ENCODE assay signal across 5 worm cellular contexts in genomic region chrIII:8307356-8307755, ce11.
TF ChIP-seq lines count a peak whose summit lies in the region.

Gene F10E9.7 (minus strand): TSS chrIII:8307441.
Gene F10E9.5 (plus strand): TSS chrIII:8307592.

TF ChIP-seq in whole organism, L1 larva, 84 proteins besides CTCF, POLR2A, EP300 and RAD21 (continues in another document):
- no peak for TF ChIP-seq unc-30 (tag; optimal IDR thresholded peaks at IDR 0.05; lab: Kevin White, UChicago)
- peak; percentile 96 for TF ChIP-seq nhr-47 (tag; optimal IDR thresholded peaks at IDR 0.05; lab: Kevin White, UChicago)
- TF ChIP-seq unc-62 (GFP tag; optimal IDR thresholded peaks at IDR 0.05; lab: Kevin White, UChicago): no peak
- no peak for TF ChIP-seq hlh-17 (GFP tag; optimal IDR thresholded peaks at IDR 0.05; lab: Kevin White, UChicago; ENCODE audit: borderline replicate concordance)
- peak; percentile 95 for TF ChIP-seq pax-3 (tag; optimal IDR thresholded peaks at IDR 0.05; lab: Kevin White, UChicago)
- TF ChIP-seq isw-1 (GFP tag; IDR thresholded peaks at IDR 0.05; lab: Robert Waterston, UW): peak; percentile 87
- TF ChIP-seq fkh-4 (tag; optimal IDR thresholded peaks at IDR 0.05; lab: Kevin White, UChicago; ENCODE audit: borderline replicate concordance): peak; percentile 99
- TF ChIP-seq ama-1 (optimal IDR thresholded peaks at IDR 0.05; lab: Kevin White, UChicago): no peak
- peak in 1 of 2 experiments; percentile 99 for TF ChIP-seq ztf-11 (tag; optimal IDR thresholded peaks at IDR 0.05; lab: Kevin White, UChicago)
- TF ChIP-seq nhr-20 (tag; optimal IDR thresholded peaks at IDR 0.05; lab: Kevin White, UChicago): peak; percentile 97
- peak in 3 of 6 experiments; percentile 24 to 85 (median 26) for TF ChIP-seq elt-3 (tag; optimal IDR thresholded peaks at IDR 0.05; lab: Kevin White, UChicago)
- TF ChIP-seq snu-23 (GFP tag; optimal IDR thresholded peaks at IDR 0.05; lab: Kevin White, UChicago): peak; percentile 95
- TF ChIP-seq unc-98 (GFP tag; IDR thresholded peaks at IDR 0.05; lab: Robert Waterston, UW): peak; percentile 91
- peak; percentile 67 for TF ChIP-seq ztf-4 (tag; optimal IDR thresholded peaks at IDR 0.05; lab: Kevin White, UChicago)
- peak; percentile 94 for TF ChIP-seq lin-15B (tag; optimal IDR thresholded peaks at IDR 0.05; lab: Kevin White, UChicago)
- no peak for TF ChIP-seq hpl-2 (GFP tag; optimal IDR thresholded peaks at IDR 0.05; lab: Kevin White, UChicago)
- peak; percentile 96 for TF ChIP-seq xbp-1 (tag; optimal IDR thresholded peaks at IDR 0.05; lab: Kevin White, UChicago)

TF ChIP-seq in whole organism, L3 larva, 47 proteins besides CTCF, POLR2A, EP300 and RAD21 (continues in another document):
- TF ChIP-seq egl-27 (tag; optimal IDR thresholded peaks at IDR 0.05; lab: Kevin White, UChicago): no peak
- peak; percentile 17 for TF ChIP-seq elt-1 (tag; optimal IDR thresholded peaks at IDR 0.05; lab: Kevin White, UChicago)
- peak; percentile 27 for TF ChIP-seq pqm-1 (tag; optimal IDR thresholded peaks at IDR 0.05; lab: Kevin White, UChicago)
- peak; percentile 68 for TF ChIP-seq egl-5 (tag; optimal IDR thresholded peaks at IDR 0.05; lab: Kevin White, UChicago)
- TF ChIP-seq ceh-82 (tag; optimal IDR thresholded peaks at IDR 0.05; lab: Kevin White, UChicago): peak; percentile 58
- peak; percentile 55 for TF ChIP-seq R02D3.7 (tag; optimal IDR thresholded peaks at IDR 0.05; lab: Kevin White, UChicago)
- TF ChIP-seq nhr-11 (tag; optimal IDR thresholded peaks at IDR 0.05; lab: Kevin White, UChicago): no peak
- TF ChIP-seq mml-1 (tag; optimal IDR thresholded peaks at IDR 0.05; lab: Kevin White, UChicago): no peak
- TF ChIP-seq unc-62 (GFP tag; optimal IDR thresholded peaks at IDR 0.05; lab: Kevin White, UChicago): no peak
- no peak for TF ChIP-seq nhr-77 (tag; optimal IDR thresholded peaks at IDR 0.05; lab: Kevin White, UChicago)
- no peak for TF ChIP-seq sea-2 (GFP tag; optimal IDR thresholded peaks at IDR 0.05; lab: Kevin White, UChicago)
- no peak for TF ChIP-seq nhr-12 (tag; optimal IDR thresholded peaks at IDR 0.05; lab: Kevin White, UChicago)
- no peak for TF ChIP-seq ceh-9 (tag; optimal IDR thresholded peaks at IDR 0.05; lab: Kevin White, UChicago)
- no peak for TF ChIP-seq ztf-11 (tag; optimal IDR thresholded peaks at IDR 0.05; lab: Kevin White, UChicago)
- TF ChIP-seq hmg-11 (tag; optimal IDR thresholded peaks at IDR 0.05; lab: Kevin White, UChicago): peak; percentile 71
- peak in 1 of 2 experiments; percentile 49 for TF ChIP-seq eor-1 (tag; optimal IDR thresholded peaks at IDR 0.05; lab: Kevin White, UChicago)
- TF ChIP-seq mdl-1 (tag; optimal IDR thresholded peaks at IDR 0.05; lab: Kevin White, UChicago): no peak
- TF ChIP-seq nhr-43 (tag; optimal IDR thresholded peaks at IDR 0.05; lab: Kevin White, UChicago; ENCODE audit: poor library complexity, severe bottlenecking): peak; percentile 97
- TF ChIP-seq nhr-25 (tag; optimal IDR thresholded peaks at IDR 0.05; lab: Kevin White, UChicago): peak; percentile 57

TF ChIP-seq in whole organism, early embryonic, 17 proteins besides CTCF, POLR2A, EP300 and RAD21:
- TF ChIP-seq pes-1 (GFP tag; IDR thresholded peaks at IDR 0.05; lab: Robert Waterston, UW): peak; percentile 75
- no peak for TF ChIP-seq ceh-13 (GFP tag; optimal IDR thresholded peaks at IDR 0.05; lab: Kevin White, UChicago)
- peak; percentile 93 for TF ChIP-seq tbx-37 (GFP tag; conservative IDR thresholded peaks at IDR 0.05; lab: Robert Waterston, UW)

TF ChIP-seq in whole organism, midembryonic, 9 proteins besides CTCF, POLR2A, EP300 and RAD21:
- TF ChIP-seq klf-2 (GFP tag; conservative IDR thresholded peaks at IDR 0.05; lab: Robert Waterston, UW): 0 out of 2 replicates have a peak, but pooled peaks have one; percentile 40
- TF ChIP-seq cog-1 (tag; optimal IDR thresholded peaks at IDR 0.05; lab: Kevin White, UChicago): peak; percentile 40
- peak; percentile 71; the same call in 1 of the 2 replicates for TF ChIP-seq flt-1 (GFP tag; IDR thresholded peaks at IDR 0.05; lab: Robert Waterston, UW)
- peak; percentile 73; the same call in 1 of the 2 replicates for TF ChIP-seq ztf-23 (GFP tag; IDR thresholded peaks at IDR 0.05; lab: Robert Waterston, UW)
- TF ChIP-seq ztf-29 (GFP tag; IDR thresholded peaks at IDR 0.05; lab: Robert Waterston, UW): no peak
- no peak for TF ChIP-seq T22C8.4 (GFP tag; IDR thresholded peaks at IDR 0.05; lab: Robert Waterston, UW)

TF ChIP-seq in whole organism, young adult, 124 proteins besides CTCF, POLR2A, EP300 and RAD21 (continues in another document):
- TF ChIP-seq ceh-91 (GFP tag; IDR thresholded peaks at IDR 0.05; lab: Robert Waterston, UW) (peak; percentile 70), F39B2.1 (GFP tag; IDR thresholded peaks at IDR 0.05; lab: Robert Waterston, UW) (no peak), hsf-1 (GFP tag; IDR thresholded peaks at IDR 0.05; lab: Robert Waterston, UW) (0 out of 2 replicates have a peak, but pooled peaks have one; percentile 48), ztf-6 (GFP tag; IDR thresholded peaks at IDR 0.05; lab: Robert Waterston, UW) (peak; percentile 59; the same call in 1 of the 2 replicates), hrde-1 (tag; optimal IDR thresholded peaks at IDR 0.05; lab: Kevin White, UChicago; ENCODE audit: borderline replicate concordance) (peak; percentile 82), ceh-27 (GFP tag; optimal IDR thresholded peaks at IDR 0.05; lab: Kevin White, UChicago) (peak; percentile 92), nfya-1 (tag; optimal IDR thresholded peaks at IDR 0.05; lab: Kevin White, UChicago; ENCODE audit: borderline replicate concordance, insufficient read depth) (no peak), gei-17 (GFP tag; optimal IDR thresholded peaks at IDR 0.05; lab: Kevin White, UChicago) (no peak), lin-35 (GFP tag; optimal IDR thresholded peaks at IDR 0.05; lab: Kevin White, UChicago) (peak in 1 of 3 experiments; percentile 83), sdz-38 (tag; optimal IDR thresholded peaks at IDR 0.05; lab: Kevin White, UChicago) (no peak), F23B12.7 (tag; optimal IDR thresholded peaks at IDR 0.05; lab: Kevin White, UChicago; ENCODE audit: insufficient read depth) (peak; percentile 67), unc-62 (GFP tag; optimal IDR thresholded peaks at IDR 0.05; lab: Kevin White, UChicago) (no peak), let-526 (GFP tag; IDR thresholded peaks at IDR 0.05; lab: Robert Waterston, UW) (peak; percentile 78), ceh-40 (GFP tag; IDR thresholded peaks at IDR 0.05; lab: Robert Waterston, UW) (peak; percentile 89), F33H1.4 (GFP tag; IDR thresholded peaks at IDR 0.05; lab: Robert Waterston, UW) (peak; percentile 68), mxl-1 (tag; optimal IDR thresholded peaks at IDR 0.05; lab: Kevin White, UChicago) (no peak), T26A5.8 (tag; optimal IDR thresholded peaks at IDR 0.05; lab: Kevin White, UChicago) (no peak), athp-1 (tag; optimal IDR thresholded peaks at IDR 0.05; lab: Kevin White, UChicago) (peak; percentile 37), die-1 (tag; optimal IDR thresholded peaks at IDR 0.05; lab: Kevin White, UChicago) (no peak), nfya-2 (GFP tag; IDR thresholded peaks at IDR 0.05; lab: Robert Waterston, UW) (no peak), snpc-1.3 (tag; optimal IDR thresholded peaks at IDR 0.05; lab: Kevin White, UChicago; ENCODE audit: insufficient read depth) (peak; percentile 62), atf-7 (tag; optimal IDR thresholded peaks at IDR 0.05; lab: Kevin White, UChicago) (peak; percentile 76), ccch-3 (GFP tag; optimal IDR thresholded peaks at IDR 0.05; lab: Kevin White, UChicago) (peak; percentile 82), ekl-4 (GFP tag; IDR thresholded peaks at IDR 0.05; lab: Robert Waterston, UW) (no peak; the same call in 1 of the 2 replicates), ztf-22 (GFP tag; optimal IDR thresholded peaks at IDR 0.05; lab: Kevin White, UChicago) (no peak), snpc-1.1 (tag; optimal IDR thresholded peaks at IDR 0.05; lab: Kevin White, UChicago; ENCODE audit: insufficient read depth) (peak; percentile 46), cebp-1 (GFP tag; IDR thresholded peaks at IDR 0.05; lab: Robert Waterston, UW) (no peak), cebp-1 (tag; optimal IDR thresholded peaks at IDR 0.05; lab: Kevin White, UChicago) (peak; percentile 68), F10E7.11 (tag; optimal IDR thresholded peaks at IDR 0.05; lab: Kevin White, UChicago) (peak; percentile 76), B0019.2 (GFP tag; conservative IDR thresholded peaks at IDR 0.05; lab: Robert Waterston, UW) (peak; percentile 73), lin-54 (GFP tag; optimal IDR thresholded peaks at IDR 0.05; lab: Kevin White, UChicago) (peak; percentile 85), ceh-58 (GFP tag; IDR thresholded peaks at IDR 0.05; lab: Robert Waterston, UW) (no peak), zfh-2 (GFP tag; conservative IDR thresholded peaks at IDR 0.05; lab: Robert Waterston, UW) (no peak), C06A6.2 (GFP tag; conservative IDR thresholded peaks at IDR 0.05; lab: Robert Waterston, UW) (no peak), F22D6.2 (tag; optimal IDR thresholded peaks at IDR 0.05; lab: Kevin White, UChicago) (peak; percentile 13), ztf-3 (GFP tag; optimal IDR thresholded peaks at IDR 0.05; lab: Kevin White, UChicago) (no peak), ceh-100 (GFP tag; IDR thresholded peaks at IDR 0.05; lab: Robert Waterston, UW) (peak; percentile 69), snpc-4 (GFP tag; optimal IDR thresholded peaks at IDR 0.05; lab: Kevin White, UChicago) (peak; percentile 12), snpc-4 (tag; optimal IDR thresholded peaks at IDR 0.05; lab: Kevin White, UChicago) (peak in 3 of 4 experiments; percentile 41 to 66 (median 51)), B0261.1 (tag; optimal IDR thresholded peaks at IDR 0.05; lab: Kevin White, UChicago) (peak; percentile 19), bed-2 (GFP tag; IDR thresholded peaks at IDR 0.05; lab: Robert Waterston, UW) (peak; percentile 62; the same call in 1 of the 2 replicates), egl-18 (GFP tag; IDR thresholded peaks at IDR 0.05; lab: Robert Waterston, UW) (no peak), F37B4.10 (GFP tag; IDR thresholded peaks at IDR 0.05; lab: Robert Waterston, UW) (no peak), Y79H2A.3 (GFP tag; conservative IDR thresholded peaks at IDR 0.05; lab: Robert Waterston, UW) (no peak), dpl-1 (GFP tag; optimal IDR thresholded peaks at IDR 0.05; lab: Kevin White, UChicago) (peak; percentile 65), mes-4 (tag; optimal IDR thresholded peaks at IDR 0.05; lab: Kevin White, UChicago) (no peak), rpc-1 (optimal IDR thresholded peaks at IDR 0.05; lab: Kevin White, UChicago) (no peak), rpc-1 (tag; optimal IDR thresholded peaks at IDR 0.05; lab: Kevin White, UChicago) (no peak), xnd-1 (tag; optimal IDR thresholded peaks at IDR 0.05; lab: Kevin White, UChicago) (no peak)

Comparison
In these comparisons a context has a peak if more than half of its experiments do, and no peak if none do; other contexts are left out.
1. Of the 8 proteins assayed by ChIP-seq in both whole organism, young adult and whole organism, L1 larva: peak only in whole organism, young adult: none; only in whole organism, L1 larva: nhr-90; in both: dpl-1, efl-1, snpc-4 and unc-130; in neither: 2; mixed calls (peak in some experiments, not most) for 1.